Worm (Caenorhabditis elegans) whole organism, mixed stage, embryonic: ENCODE data around the gene vha-18.

Experiments used
- ceh-43 ChIP-seq: fragments of 200-800 bp; sonication (Bioruptor generic); optimal IDR thresholded peaks from 2 replicates; lab custom pipeline; 2018; ENCODE audit warnings: mild to moderate bottlenecking, missing genetic modification characterization, moderate library complexity, missing compliant biosample characterization
- ces-1 ChIP-seq: fragments of 150-350 bp; optimal IDR thresholded peaks from 2 replicates; lab custom pipeline; 2014; ENCODE audit warnings: missing biosample characterization, missing genetic modification reagents, missing genetic modification characterization
- ham-2 ChIP-seq: fragments of 200-800 bp; sonication (Bioruptor generic); optimal IDR thresholded peaks from 2 replicates; lab custom pipeline; 2018; ENCODE audit warnings: mild to moderate bottlenecking, missing genetic modification characterization, missing compliant biosample characterization
- mep-1 ChIP-seq: fragments of 150-350 bp; optimal IDR thresholded peaks from 2 replicates; lab custom pipeline; 2017; ENCODE audit warnings: missing biosample characterization, missing genetic modification reagents, missing genetic modification characterization, inconsistent platforms
- nhr-12 ChIP-seq: fragments of 150-350 bp; optimal IDR thresholded peaks from 2 replicates; lab custom pipeline; 2014; ENCODE audit warnings: missing biosample characterization, missing genetic modification characterization
- unc-62 ChIP-seq: fragments of 150-350 bp; optimal IDR thresholded peaks from 2 replicates; lab custom pipeline; 2014; ENCODE audit warnings: missing biosample characterization, missing genetic modification reagents, missing genetic modification characterization

DNA sequence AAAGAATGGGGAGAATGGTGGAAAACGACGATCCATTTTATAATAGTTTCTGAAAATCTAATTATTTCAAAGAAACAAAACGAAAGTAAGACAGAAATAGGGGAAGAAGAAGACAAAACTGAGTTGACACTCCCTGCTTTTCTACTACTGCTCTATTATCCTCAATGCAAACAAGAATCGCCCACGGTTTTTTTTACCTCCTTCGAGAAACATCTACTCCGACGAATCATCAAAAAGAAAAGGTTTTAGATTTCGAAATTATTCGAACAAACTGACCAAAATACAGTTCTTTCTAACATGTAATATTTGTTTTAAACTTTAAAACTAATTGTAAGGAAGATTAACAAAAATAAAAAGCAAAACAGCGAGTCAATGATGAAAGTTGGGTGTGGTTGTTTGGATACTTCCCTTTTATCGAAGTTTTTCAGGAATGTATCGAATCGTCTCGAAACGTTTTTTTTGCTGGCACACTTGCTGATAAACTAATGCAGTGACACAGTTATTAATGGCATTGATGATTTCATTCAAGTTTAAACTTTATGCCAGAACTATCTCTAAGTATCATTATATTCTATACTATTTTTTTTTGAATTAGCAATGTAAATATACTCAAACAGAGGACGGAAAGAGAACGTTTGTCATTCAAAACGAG lies 27.3 kb downstream of the vha-18 start, which contains the start of gene hsp-17:
- TF ChIP-seq nhr-12 (tag; lab: Kevin White, UChicago) (no peak), mep-1 (tag; lab: Kevin White, UChicago) (no peak), ham-2 (GFP tag; lab: Kevin White, UChicago) (no peak), ces-1 (no peak), unc-62 (GFP tag; lab: Kevin White, UChicago) (no peak), ceh-43 (GFP tag; lab: Kevin White, UChicago) (no peak)
